Worm (Caenorhabditis elegans): Measurements from ENCODE around the gene T22D1.1.

Gene T22D1.1

DNA sequence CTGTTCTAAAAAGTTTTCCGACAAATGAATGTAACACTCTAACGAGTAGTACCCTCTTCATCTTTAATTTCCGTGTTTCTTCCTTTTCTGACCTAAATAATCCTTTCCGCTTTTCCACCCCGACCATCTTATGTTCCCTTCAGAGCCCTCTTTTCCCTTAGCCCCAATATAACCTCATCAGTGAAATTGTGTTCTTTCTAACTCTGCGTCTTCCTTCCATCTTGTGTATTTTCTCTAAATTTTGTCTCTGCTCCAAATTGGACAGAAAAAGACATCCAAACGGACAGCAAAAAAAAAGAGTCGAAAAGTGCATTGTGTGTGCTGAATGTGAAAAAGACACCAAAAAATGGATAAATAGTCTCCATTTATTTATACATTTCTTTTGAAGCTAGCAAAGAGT lies 36.3 kb downstream of the T22D1.1 start:
- TF ChIP-seq W03F9.2 (tag; optimal IDR thresholded peaks at IDR 0.05) (no peak), him-1 (tag; optimal IDR thresholded peaks at IDR 0.05) (no peak), dao-5 (tag; optimal IDR thresholded peaks at IDR 0.05) (no peak)

DNA sequence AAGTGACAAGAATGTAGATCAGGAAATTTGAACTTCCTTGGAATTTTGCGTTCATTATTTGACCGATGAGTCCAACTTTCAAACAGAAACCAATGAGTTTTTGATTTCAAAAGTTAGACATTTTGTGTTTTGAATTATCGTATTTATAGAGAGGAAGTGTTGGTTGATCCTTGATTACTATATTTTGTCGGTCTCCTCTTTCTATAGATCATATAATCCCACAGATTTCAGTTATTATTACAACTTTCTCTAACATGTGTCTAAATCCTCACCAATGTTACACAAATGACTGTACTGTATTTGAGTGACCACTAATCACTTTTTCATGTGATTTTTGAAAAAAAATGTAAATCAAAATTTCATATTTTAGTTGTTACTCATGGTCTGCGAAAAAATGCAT lies 41.3 kb downstream of the T22D1.1 start, which contains the start of gene B0478.3:
B0478.3 (minus strand) TSS at position 101 of the 400 bp plus-strand sequence.
- no peak for TF ChIP-seq W03F9.2 (tag; optimal IDR thresholded peaks at IDR 0.05)
- no peak for TF ChIP-seq dao-5 (tag; optimal IDR thresholded peaks at IDR 0.05)
- TF ChIP-seq him-1 (tag; optimal IDR thresholded peaks at IDR 0.05) = no peak

DNA sequence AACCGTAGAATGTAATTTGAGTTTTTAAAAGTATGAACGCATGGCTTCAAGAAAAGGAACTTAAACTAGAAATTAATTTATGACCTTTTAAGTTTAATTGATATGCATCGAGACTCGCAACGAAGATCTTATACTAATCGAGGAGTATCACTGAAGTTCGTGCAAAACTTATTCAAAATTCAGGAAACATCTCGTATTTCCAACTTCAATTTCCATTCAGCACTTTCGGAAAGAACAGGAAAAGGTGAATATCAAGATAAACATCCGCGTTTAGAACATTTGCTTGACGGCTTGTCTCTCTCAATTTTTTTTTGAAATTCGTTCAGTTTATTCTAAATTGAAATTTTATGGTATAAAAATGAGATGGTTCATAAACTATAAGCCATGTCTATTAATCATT lies 42.0 kb downstream of the T22D1.1 start, which contains the start of gene ZK381.2:
ZK381.2 (plus strand) TSS at position 301 of the 400 bp plus-strand sequence.
- TF ChIP-seq him-1 (tag; optimal IDR thresholded peaks at IDR 0.05) (no peak), W03F9.2 (tag; optimal IDR thresholded peaks at IDR 0.05) (no peak), dao-5 (tag; optimal IDR thresholded peaks at IDR 0.05) (no peak)

DNA sequence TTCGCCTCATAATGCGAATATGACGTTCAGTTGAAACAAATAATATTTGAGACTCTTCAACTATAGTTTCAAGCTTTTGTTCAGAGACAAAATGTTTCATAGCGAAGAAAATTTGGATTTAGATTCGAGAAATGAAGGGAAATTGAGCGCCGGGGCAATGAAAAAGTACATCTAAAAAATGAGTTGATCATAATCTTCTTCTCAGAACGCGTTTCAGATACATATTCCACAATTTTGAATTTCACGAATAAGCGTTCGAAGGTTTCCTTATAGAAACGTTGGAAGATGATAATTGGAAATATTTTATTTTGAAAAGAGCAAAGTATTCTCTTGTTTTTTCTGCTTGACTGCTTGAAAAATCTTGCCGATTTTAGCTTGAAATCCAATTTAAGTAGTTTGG lies 47.1 kb downstream of the T22D1.1 start, which contains the start of gene ZK381.8:
ZK381.8 (minus strand) TSS at position 101 of the 400 bp plus-strand sequence.
- no peak for TF ChIP-seq him-1 (tag; optimal IDR thresholded peaks at IDR 0.05)
- no peak for TF ChIP-seq W03F9.2 (tag; optimal IDR thresholded peaks at IDR 0.05)
- TF ChIP-seq dao-5 (tag; optimal IDR thresholded peaks at IDR 0.05) = no peak

ce11 chrIV:6971213-6971612 lies 48.0 kb downstream of the T22D1.1 start, which contains the start of gene ZK381.62:
Gene ZK381.62 (minus strand): TSS chrIV:6971313.
- TF ChIP-seq W03F9.2 (tag; optimal IDR thresholded peaks at IDR 0.05) (no peak), dao-5 (tag; optimal IDR thresholded peaks at IDR 0.05) (no peak), him-1 (tag; optimal IDR thresholded peaks at IDR 0.05) (no peak)

- TF ChIP-seq him-1 (tag; optimal IDR thresholded peaks at IDR 0.05) (no peak), W03F9.2 (tag; optimal IDR thresholded peaks at IDR 0.05) (no peak), dao-5 (tag; optimal IDR thresholded peaks at IDR 0.05) (no peak)
Measured at ce11 chrIV:6972427-6972826, 49.3 kb downstream of the T22D1.1 start, which contains the start of gene nhr-249. Gene nhr-249 (minus strand): TSS chrIV:6972527.

DNA sequence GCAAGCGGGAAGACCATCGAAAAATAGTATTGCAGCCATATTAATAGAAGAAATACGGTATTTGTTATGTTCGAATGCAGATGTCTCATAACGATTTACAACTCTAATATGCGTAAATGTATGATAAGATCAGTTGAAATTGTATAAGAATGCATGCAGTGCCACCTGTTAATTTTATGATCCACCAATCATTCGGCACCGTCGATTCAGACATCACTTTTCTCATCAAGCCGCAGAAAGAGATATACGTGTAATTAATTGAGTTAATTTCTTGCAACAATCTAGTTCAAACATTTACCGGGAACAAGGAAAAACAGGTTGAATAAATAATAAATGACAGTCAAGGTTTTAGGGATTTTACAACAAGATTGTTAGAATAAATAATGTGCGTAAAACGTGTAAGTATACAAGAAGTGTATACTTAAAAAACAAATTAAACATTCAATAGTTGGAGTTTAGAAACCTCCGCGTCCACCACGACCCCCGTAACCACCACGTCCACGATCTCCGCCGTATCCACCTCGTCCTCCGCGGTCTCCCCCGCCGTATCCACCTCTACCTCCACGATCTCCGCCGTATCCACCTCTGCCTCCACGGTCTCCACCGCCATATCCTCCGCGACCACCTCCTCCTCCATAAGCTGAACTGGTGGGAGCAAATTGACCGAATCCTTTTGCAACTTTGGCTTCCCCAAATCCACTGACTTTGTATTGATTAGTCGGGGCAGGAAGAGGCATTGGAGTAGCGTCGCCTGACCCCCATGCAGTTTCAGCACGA lies 51.2 kb downstream of the T22D1.1 start:
- TF ChIP-seq him-1 (tag; optimal IDR thresholded peaks at IDR 0.05) = no peak
- TF ChIP-seq W03F9.2 (tag; optimal IDR thresholded peaks at IDR 0.05) = no peak
- no peak for TF ChIP-seq dao-5 (tag; optimal IDR thresholded peaks at IDR 0.05)
